Worm (Caenorhabditis elegans): ENCODE data around the gene nep-6.

Gene nep-6

ce11 chrII:3460048-3460447, 43.4 kb downstream of the nep-6 start, which contains the start of gene C16C8.7:
Gene C16C8.7, minus strand, starts transcription at chrII:3460148.
- TF ChIP-seq fkh-3 (tag; optimal IDR thresholded peaks at IDR 0.05), result no peak
- TF ChIP-seq tlf-1 (GFP tag; optimal IDR thresholded peaks at IDR 0.05), result no peak
- TF ChIP-seq lsl-1 (GFP tag; optimal IDR thresholded peaks at IDR 0.05), result no peak
- TF ChIP-seq B0336.3 (GFP tag; IDR thresholded peaks at IDR 0.05), result no peak
- TF ChIP-seq lin-40 (tag; optimal IDR thresholded peaks at IDR 0.05), result no peak
- TF ChIP-seq D2030.7 (GFP tag; IDR thresholded peaks at IDR 0.05), result no peak
- TF ChIP-seq die-1 (tag; optimal IDR thresholded peaks at IDR 0.05), result no peak
- no peak for TF ChIP-seq attf-6 (GFP tag; IDR thresholded peaks at IDR 0.05)
- no peak for TF ChIP-seq nhr-90 (tag; optimal IDR thresholded peaks at IDR 0.05)
- no peak for TF ChIP-seq chd-7 (tag; optimal IDR thresholded peaks at IDR 0.05)
- TF ChIP-seq F57C9.4 (tag; optimal IDR thresholded peaks at IDR 0.05), result no peak
- no peak for TF ChIP-seq snpc-4 (GFP tag; optimal IDR thresholded peaks at IDR 0.05)
- TF ChIP-seq snpc-4 (tag; optimal IDR thresholded peaks at IDR 0.05), result no peak
- TF ChIP-seq ztf-18 (tag; optimal IDR thresholded peaks at IDR 0.05), result no peak
- TF ChIP-seq aptf-2 (GFP tag; conservative IDR thresholded peaks at IDR 0.05), result no peak
- TF ChIP-seq ceh-40 (GFP tag; IDR thresholded peaks at IDR 0.05), result no peak
- no peak for TF ChIP-seq zim-3 (tag; optimal IDR thresholded peaks at IDR 0.05)
- TF ChIP-seq let-526 (GFP tag; IDR thresholded peaks at IDR 0.05), result no peak
- no peak for TF ChIP-seq lag-1 (GFP tag; IDR thresholded peaks at IDR 0.05)

- TF ChIP-seq ceh-27 (GFP tag; optimal IDR thresholded peaks at IDR 0.05) (no peak), Y56A3A.18 (GFP tag; IDR thresholded peaks at IDR 0.05) (no peak), repo-1 (tag; optimal IDR thresholded peaks at IDR 0.05) (no peak), sdz-38 (tag; optimal IDR thresholded peaks at IDR 0.05) (no peak), ztf-25 (GFP tag; IDR thresholded peaks at IDR 0.05) (no peak), lin-54 (GFP tag; optimal IDR thresholded peaks at IDR 0.05) (no peak), madf-8 (GFP tag; conservative IDR thresholded peaks at IDR 0.05) (no peak)
These were observed 45.0 kb downstream of the nep-6 start, which contains the start of gene C16C8.8 for ce11 chrII:3461586-3461985. Gene C16C8.8, minus strand, starts transcription at chrII:3461686.

- TF ChIP-seq die-1 (tag; optimal IDR thresholded peaks at IDR 0.05), result no peak
- no peak for TF ChIP-seq pha-4 (tag; optimal IDR thresholded peaks at IDR 0.05)
- TF ChIP-seq K12H6.12 (tag; optimal IDR thresholded peaks at IDR 0.05), result no peak
- no peak for TF ChIP-seq efl-1 (GFP tag; optimal IDR thresholded peaks at IDR 0.05)
- no peak for TF ChIP-seq F23B12.7 (tag; optimal IDR thresholded peaks at IDR 0.05; ENCODE audit: insufficient read depth)
- no peak for TF ChIP-seq xnd-1 (tag; optimal IDR thresholded peaks at IDR 0.05)
- no peak for TF ChIP-seq ceh-40 (GFP tag; IDR thresholded peaks at IDR 0.05)
- no peak for TF ChIP-seq nhr-90 (tag; optimal IDR thresholded peaks at IDR 0.05)
- TF ChIP-seq ztf-3 (GFP tag; optimal IDR thresholded peaks at IDR 0.05), result no peak
- no peak for TF ChIP-seq nhr-27 (tag; optimal IDR thresholded peaks at IDR 0.05)
- no peak for TF ChIP-seq C06A6.2 (GFP tag; conservative IDR thresholded peaks at IDR 0.05)
- TF ChIP-seq Y95B8A.8 (GFP tag; IDR thresholded peaks at IDR 0.05), result no peak
- no peak for TF ChIP-seq hmg-20 (GFP tag; IDR thresholded peaks at IDR 0.05)
- TF ChIP-seq fkh-3 (tag; optimal IDR thresholded peaks at IDR 0.05), result no peak
- no peak for TF ChIP-seq zim-3 (tag; optimal IDR thresholded peaks at IDR 0.05)
- TF ChIP-seq let-607 (tag; optimal IDR thresholded peaks at IDR 0.05), result no peak
- TF ChIP-seq sdz-38 (tag; optimal IDR thresholded peaks at IDR 0.05), result no peak
- no peak for TF ChIP-seq nfya-2 (GFP tag; IDR thresholded peaks at IDR 0.05)
These were observed 46.5 kb downstream of the nep-6 start, which contains the start of gene C16C8.9 for ce11 chrII:3463097-3463496. Gene C16C8.9, minus strand, starts transcription at chrII:3463197.

All from whole organism, young adult.